Worm (Caenorhabditis elegans): ENCODE results near the gene T23G5.2.

DNA sequence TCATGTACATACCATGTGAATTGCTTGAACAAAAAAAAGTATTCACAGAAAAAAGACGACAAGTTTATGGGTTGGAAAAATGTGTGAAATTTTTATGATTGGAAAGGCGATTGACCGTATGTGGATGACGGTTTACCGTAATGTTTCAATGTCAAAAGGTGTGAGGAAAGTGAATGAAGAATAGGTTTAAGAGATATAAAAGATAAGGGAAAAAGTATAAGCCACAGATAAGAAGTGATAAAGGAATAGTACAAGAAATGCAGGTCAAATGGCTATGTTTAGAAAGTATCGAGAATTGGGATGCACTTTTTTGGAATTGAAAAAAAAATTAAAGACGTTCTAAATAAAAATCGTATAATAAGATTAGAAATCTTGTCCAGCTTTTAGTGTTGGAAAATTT, 41.7 kb upstream of the T23G5.2 start:
- no peak for TF ChIP-seq dve-1 (tag; optimal IDR thresholded peaks at IDR 0.05)
- TF ChIP-seq fkh-10 (GFP tag; optimal IDR thresholded peaks at IDR 0.05): no peak
- no peak for TF ChIP-seq hlh-30 (tag; optimal IDR thresholded peaks at IDR 0.05; ENCODE audit: insufficient read depth)
- no peak for TF ChIP-seq gmeb-2 (tag; optimal IDR thresholded peaks at IDR 0.05)
- no peak for TF ChIP-seq ceh-19 (GFP tag; optimal IDR thresholded peaks at IDR 0.05)
- no peak for TF ChIP-seq tbx-2 (tag; optimal IDR thresholded peaks at IDR 0.05)
- TF ChIP-seq unc-3 (GFP tag; conservative IDR thresholded peaks at IDR 0.05): no peak
- no peak for TF ChIP-seq unc-3 (tag; optimal IDR thresholded peaks at IDR 0.05)
- TF ChIP-seq pat-9 (tag; optimal IDR thresholded peaks at IDR 0.05): no peak
- TF ChIP-seq Y22D7AL.16 (tag; optimal IDR thresholded peaks at IDR 0.05): no peak
- no peak for TF ChIP-seq dmd-4 (tag; optimal IDR thresholded peaks at IDR 0.05; ENCODE audit: borderline replicate concordance)

Data from whole organism, late embryonic.